Worm (Caenorhabditis elegans): Measurements from ENCODE around the gene K01A12.4.

ce11 chrX:8646287-8646686 lies 35.6 kb downstream of the K01A12.4 start:
- TF ChIP-seq fos-1 (tag; optimal IDR thresholded peaks at IDR 0.05) (no peak), ztf-11 (tag; optimal IDR thresholded peaks at IDR 0.05) (no peak), elt-1 (tag; optimal IDR thresholded peaks at IDR 0.05) (no peak)
